Worm (Caenorhabditis elegans): Measurements from ENCODE around the gene C45H4.13.
A peak's percentile ranks its signal among the peaks of the same experiment; 100 is the strongest.

ce11 chrV:2126554-2126953 lies 24.2 kb downstream of the C45H4.13 start:
- TF ChIP-seq unc-39 (tag; optimal IDR thresholded peaks at IDR 0.05) (no peak), ztf-4 (tag; optimal IDR thresholded peaks at IDR 0.05) (no peak), aly-2 (tag; optimal IDR thresholded peaks at IDR 0.05) (no peak), zag-1 (tag; optimal IDR thresholded peaks at IDR 0.05) (no peak), ztf-11 (tag; optimal IDR thresholded peaks at IDR 0.05) (no peak), nhr-12 (tag; optimal IDR thresholded peaks at IDR 0.05) (no peak), lin-39 (tag; optimal IDR thresholded peaks at IDR 0.05) (peak; percentile 11), fkh-10 (GFP tag; optimal IDR thresholded peaks at IDR 0.05) (no peak), ceh-9 (tag; optimal IDR thresholded peaks at IDR 0.05) (no peak)
